Fruit fly (Drosophila melanogaster) whole organism, prepupa: ENCODE results near the gene unc-119.

Experiments used
- CG11294 ChIP-seq: fragments of 200-800 bp; sonication (Bioruptor generic); IDR thresholded peaks from 2 replicates; pipeline ENCODE4 v1.3.6; 2022; ENCODE audit warnings: missing biosample characterization, missing genetic modification characterization
- CG15336 ChIP-seq: fragments of 200-800 bp; sonication (Bioruptor generic); IDR thresholded peaks from 2 replicates; pipeline ENCODE4 v1.3.6; 2022; ENCODE audit warnings: missing biosample characterization, missing genetic modification characterization
- CG6854 ChIP-seq: fragments of 200-800 bp; sonication (Bioruptor generic); optimal IDR thresholded peaks from 2 replicates; lab custom pipeline; 2017; ENCODE audit warnings: missing biosample characterization, mild to moderate bottlenecking, missing genetic modification characterization
- CG8632 ChIP-seq: fragments of 200-800 bp; sonication (Bioruptor generic); optimal IDR thresholded peaks from 3 replicates; lab custom pipeline; 2016; ENCODE audit warnings: missing biosample characterization, missing genetic modification characterization
- Hr38 ChIP-seq: sonication (Bioruptor generic); optimal IDR thresholded peaks from 2 replicates; lab custom pipeline; 2016; ENCODE audit warnings: missing biosample characterization, missing genetic modification characterization
- Hr39 ChIP-seq: fragments of 200-800 bp; sonication (Bioruptor generic); optimal IDR thresholded peaks from 2 replicates; lab custom pipeline; 2016; ENCODE audit warnings: missing biosample characterization, missing genetic modification characterization
- Lpt ChIP-seq: fragments of 200-800 bp; sonication (Bioruptor generic); optimal IDR thresholded peaks from 3 replicates; lab custom pipeline; 2016; ENCODE audit warnings: missing biosample characterization, missing genetic modification characterization
- OdsH ChIP-seq: fragments of 200-800 bp; sonication (Bioruptor generic); optimal IDR thresholded peaks from 3 replicates; lab custom pipeline; 2016; ENCODE audit warnings: missing biosample characterization, missing genetic modification characterization
- Sox102F ChIP-seq: fragments of 200-800 bp; sonication (Bioruptor generic); optimal IDR thresholded peaks from 2 replicates; lab custom pipeline; 2016; ENCODE audit warnings: missing biosample characterization, mild to moderate bottlenecking, missing genetic modification characterization
- ss ChIP-seq, 2 experiments: fragments of 200-800 bp; sonication (Bioruptor generic); optimal IDR thresholded peaks; 2 replicates in 1 of 2; 3 replicates in 1 of 2; lab custom pipeline; 2017 to 2018; ENCODE audit warnings: mild to moderate bottlenecking in 2 of 2, missing biosample characterization in 2 of 2, missing genetic modification characterization in 2 of 2, moderate library complexity in 1 of 2
- svp ChIP-seq: fragments of 200-800 bp; sonication (Bioruptor generic); peaks from one replicate; lab custom pipeline; 2016; ENCODE audit warnings: missing biosample characterization, missing genetic modification characterization

DNA sequence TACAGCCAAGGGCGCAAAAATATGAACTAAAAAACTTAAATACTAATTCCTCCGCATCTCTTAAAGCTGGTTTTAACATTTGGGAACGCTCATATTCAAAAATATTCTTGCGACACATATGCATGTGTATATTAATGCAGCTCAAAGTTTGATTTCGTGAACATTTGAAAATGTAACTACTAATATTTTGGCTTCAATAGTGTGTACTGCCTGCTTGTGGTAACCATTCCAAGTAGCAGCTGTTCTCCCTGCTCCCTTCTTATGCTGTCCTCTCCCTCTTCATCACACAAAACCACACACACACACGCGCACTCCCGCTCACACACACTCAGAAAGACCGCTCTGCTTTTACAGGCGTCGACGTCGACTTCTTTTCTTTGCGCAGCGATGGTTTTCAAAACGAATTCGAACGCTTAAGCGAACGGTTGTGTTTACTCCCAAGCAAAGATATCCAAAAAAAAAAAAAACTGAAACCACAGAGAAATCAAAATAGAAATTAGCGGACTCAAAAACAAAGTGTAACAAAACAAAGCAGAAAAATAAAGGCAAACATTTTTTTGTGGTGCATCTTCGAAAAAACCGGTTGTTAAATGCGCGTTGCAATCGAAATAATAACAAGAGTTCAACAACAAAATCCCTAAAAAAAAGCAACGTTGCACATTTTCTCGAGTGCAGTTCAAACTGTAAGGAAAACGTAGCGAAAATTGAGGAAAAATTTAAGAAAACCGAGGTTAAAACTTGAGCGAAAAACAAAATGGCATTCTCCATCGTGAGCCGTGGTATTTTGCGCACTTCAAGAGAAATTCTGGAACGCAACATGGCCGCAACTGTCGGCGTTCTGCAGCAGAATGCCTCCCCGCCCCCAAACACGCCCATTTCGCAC lies 46.1 kb upstream of the unc-119 start, which contains the start of gene CBP:
- peak; percentile 95 for TF ChIP-seq Hr39 (GFP tag; lab: Kevin White, UChicago)
- TF ChIP-seq Hr38 = peak; percentile 5
- TF ChIP-seq OdsH (GFP tag; lab: Kevin White, UChicago) = peak; percentile 96
- peak; percentile 95 to 96 for TF ChIP-seq ss (GFP tag; optimal IDR thresholded peaks at IDR 0.05; lab: Kevin White, UChicago)
- TF ChIP-seq CG11294 (GFP tag; lab: Robert Waterston, UW) = peak; percentile 83
- TF ChIP-seq Sox102F (GFP tag; lab: Kevin White, UChicago) = peak; percentile 96
- peak; percentile 95 for TF ChIP-seq CG6854 (GFP tag; lab: Kevin White, UChicago)
- TF ChIP-seq Lpt = peak; percentile 94
- peak; percentile 97 for TF ChIP-seq svp
- peak; percentile 95 for TF ChIP-seq CG15336
- peak; percentile 95 for TF ChIP-seq CG8632 (GFP tag; lab: Kevin White, UChicago)
